Fruit fly (Drosophila melanogaster): ENCODE data around the gene RasGAP1.

DNA sequence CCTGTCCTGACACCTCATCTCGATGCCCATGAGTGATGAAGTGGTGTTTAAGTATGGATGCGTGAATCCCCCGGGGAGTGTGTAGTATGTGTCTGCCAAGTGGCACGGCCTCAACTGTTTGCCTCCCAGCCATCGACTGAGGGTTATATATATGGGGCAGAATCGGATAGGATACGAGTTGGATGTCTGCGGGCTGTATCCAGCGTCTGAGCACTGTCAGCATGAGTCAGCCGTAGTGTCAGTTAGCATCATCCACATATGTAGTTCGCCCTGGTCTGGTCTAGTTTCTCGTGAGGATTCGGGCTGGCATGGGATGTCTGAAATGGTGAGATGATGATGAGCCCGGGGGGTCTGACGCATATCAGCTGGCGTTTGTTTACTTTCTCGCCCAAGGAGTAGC is 53.1 kb downstream of the RasGAP1 start, which contains the start of gene Ilp3:
- TF ChIP-seq CrebA (GFP tag; optimal IDR thresholded peaks at IDR 0.05; ENCODE audit: borderline replicate concordance) (no peak), h (GFP tag; optimal IDR thresholded peaks at IDR 0.05) (no peak), Dfd (GFP tag; optimal IDR thresholded peaks at IDR 0.05) (no peak), lola (GFP tag; optimal IDR thresholded peaks at IDR 0.05) (no peak), sv (GFP tag; optimal IDR thresholded peaks at IDR 0.05) (no peak), psq (GFP tag; optimal IDR thresholded peaks at IDR 0.05) (no peak), Abd-B (GFP tag; optimal IDR thresholded peaks at IDR 0.05) (no peak), Jra (GFP tag; optimal IDR thresholded peaks at IDR 0.05) (no peak), br (GFP tag; optimal IDR thresholded peaks at IDR 0.05) (no peak), Hnf4 (GFP tag; optimal IDR thresholded peaks at IDR 0.05) (no peak)

Measured in whole organism, wandering third instar larva.